Worm (Caenorhabditis elegans): Measurements from ENCODE around the gene nhr-233.

DNA sequence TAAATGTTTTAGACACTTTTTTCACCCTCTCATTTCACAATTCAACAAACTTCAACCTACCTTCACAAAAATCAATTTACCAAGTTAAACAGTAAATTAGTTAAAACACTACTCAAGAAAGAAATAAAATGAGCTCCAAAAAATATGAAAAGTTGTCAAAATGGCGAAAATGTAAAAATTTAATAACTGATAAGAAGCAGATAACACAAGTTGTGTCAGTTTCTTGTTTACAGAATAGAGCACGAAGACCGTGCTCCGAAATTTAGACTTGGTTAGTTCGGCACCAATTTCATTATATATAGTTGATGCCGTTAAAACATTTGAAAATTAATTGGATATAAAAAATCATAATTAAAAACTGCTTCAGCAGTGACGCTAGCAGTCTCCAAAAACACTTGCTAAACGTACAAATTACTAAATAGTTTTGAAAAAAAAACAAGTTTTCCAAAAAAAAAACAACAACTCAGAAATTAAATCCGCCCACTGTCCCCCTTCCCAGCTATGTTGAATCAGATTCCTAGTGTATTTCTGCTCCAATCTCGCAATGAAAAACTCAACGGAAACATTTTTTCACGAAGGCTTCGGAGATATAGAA lies 40.3 kb upstream of the nhr-233 start, which contains the start of gene srw-54:
- TF ChIP-seq dao-5 (tag; optimal IDR thresholded peaks at IDR 0.05) (no peak), him-1 (tag; optimal IDR thresholded peaks at IDR 0.05) (no peak)
